Worm (Caenorhabditis elegans): Measurements from ENCODE around the gene Y38H8A.4.

- TF ChIP-seq pha-4 (tag; optimal IDR thresholded peaks at IDR 0.05) (no peak), aly-2 (tag; optimal IDR thresholded peaks at IDR 0.05) (no peak), ceh-82 (tag; optimal IDR thresholded peaks at IDR 0.05) (no peak), unc-39 (tag; optimal IDR thresholded peaks at IDR 0.05) (no peak), ZK546.5 (tag; optimal IDR thresholded peaks at IDR 0.05) (no peak), R02D3.7 (tag; optimal IDR thresholded peaks at IDR 0.05) (no peak), nhr-43 (tag; optimal IDR thresholded peaks at IDR 0.05; ENCODE audit: poor library complexity, severe bottlenecking) (no peak), fos-1 (tag; optimal IDR thresholded peaks at IDR 0.05) (no peak), mdl-1 (tag; optimal IDR thresholded peaks at IDR 0.05) (no peak), ama-1 (optimal IDR thresholded peaks at IDR 0.05) (no peak), skn-1 (tag; optimal IDR thresholded peaks at IDR 0.05) (no peak), egl-27 (tag; optimal IDR thresholded peaks at IDR 0.05) (no peak), snpc-4 (tag; optimal IDR thresholded peaks at IDR 0.05) (no peak), nhr-77 (tag; optimal IDR thresholded peaks at IDR 0.05) (no peak)
Observed at ce11 chrIV:13493719-13494118, 21.5 kb upstream of the Y38H8A.4 start.

Data from whole organism, L3 larva.